Worm (Caenorhabditis elegans) whole organism, L3 larva: ENCODE measurements around the gene srz-60.

Experiments used
- R02D3.7 ChIP-seq: fragments of 150-350 bp; optimal IDR thresholded peaks from 2 replicates; lab custom pipeline; 2014; ENCODE audit warnings: missing biosample characterization, missing genetic modification characterization
- ama-1 ChIP-seq: fragments of 150-350 bp; optimal IDR thresholded peaks from 2 replicates; lab custom pipeline; 2018
- ceh-16 ChIP-seq: sonication (generic microtip); optimal IDR thresholded peaks from 2 replicates; lab custom pipeline; 2017; ENCODE audit warnings: missing biosample characterization, missing genetic modification characterization
- ceh-28 ChIP-seq: fragments of 150-350 bp; optimal IDR thresholded peaks from 2 replicates; lab custom pipeline; 2014; ENCODE audit warnings: missing biosample characterization, missing genetic modification reagents, missing genetic modification characterization
- ceh-82 ChIP-seq: fragments of 150-350 bp; optimal IDR thresholded peaks from 2 replicates; lab custom pipeline; 2014; ENCODE audit warnings: missing biosample characterization, missing genetic modification characterization
- ceh-9 ChIP-seq: sonication (generic microtip); optimal IDR thresholded peaks from 2 replicates; lab custom pipeline; 2018; ENCODE audit warnings: missing biosample characterization, missing genetic modification characterization
- egl-5 ChIP-seq: fragments of 150-350 bp; optimal IDR thresholded peaks from 2 replicates; lab custom pipeline; 2017; ENCODE audit warnings: missing biosample characterization, missing genetic modification reagents, missing genetic modification characterization, inconsistent platforms
- elt-1 ChIP-seq: fragments of 150-350 bp; optimal IDR thresholded peaks from 2 replicates; lab custom pipeline; 2014; ENCODE audit warnings: missing biosample characterization, missing genetic modification characterization
- elt-3 ChIP-seq, 3 experiments: fragments of 150-350 bp in 1 of 3; sonication (generic microtip) in 2 of 3; optimal IDR thresholded peaks; 2 replicates in 2 of 3; 4 replicates in 1 of 3; lab custom pipeline; 2014 to 2017; ENCODE audit warnings: missing biosample characterization in 3 of 3, missing genetic modification characterization in 3 of 3
- fos-1 ChIP-seq: fragments of 150-350 bp; optimal IDR thresholded peaks from 2 replicates; lab custom pipeline; 2014; ENCODE audit warnings: missing biosample characterization, missing genetic modification characterization
- jun-1 ChIP-seq: fragments of 150-350 bp; optimal IDR thresholded peaks from 2 replicates; lab custom pipeline; 2014; ENCODE audit warnings: missing biosample characterization, missing genetic modification reagents, missing genetic modification characterization
- lin-15B ChIP-seq: fragments of 150-350 bp; optimal IDR thresholded peaks from 2 replicates; lab custom pipeline; 2014; ENCODE audit warnings: missing biosample characterization, missing genetic modification characterization
- lin-39 ChIP-seq: fragments of 150-350 bp; optimal IDR thresholded peaks from 2 replicates; lab custom pipeline; 2018; ENCODE audit warnings: missing biosample characterization, missing genetic modification reagents, missing genetic modification characterization
- lsy-12 ChIP-seq: sonication (generic microtip); optimal IDR thresholded peaks from 2 replicates; lab custom pipeline; 2016; ENCODE audit warnings: mild to moderate bottlenecking, missing genetic modification characterization, missing compliant biosample characterization
- mdl-1 ChIP-seq: fragments of 150-350 bp; optimal IDR thresholded peaks from 2 replicates; lab custom pipeline; 2014; ENCODE audit warnings: missing biosample characterization, missing genetic modification characterization
- mml-1 ChIP-seq: fragments of 150-350 bp; sonication (generic microtip); optimal IDR thresholded peaks from 3 replicates; lab custom pipeline; 2014; ENCODE audit warnings: missing biosample characterization, missing genetic modification characterization
- nfya-1 ChIP-seq: sonication (generic microtip); optimal IDR thresholded peaks from 2 replicates; lab custom pipeline; 2017; ENCODE audit warnings: missing genetic modification characterization, mild to moderate bottlenecking, missing compliant biosample characterization, antibody characterized with exemption, moderate library complexity; ENCODE audit not compliant: insufficient read depth
- nhr-11 ChIP-seq: fragments of 150-350 bp; optimal IDR thresholded peaks from 2 replicates; lab custom pipeline; 2014; ENCODE audit warnings: missing biosample characterization, missing genetic modification characterization
- nhr-12 ChIP-seq: fragments of 150-350 bp; optimal IDR thresholded peaks from 2 replicates; lab custom pipeline; 2014; ENCODE audit warnings: missing biosample characterization, missing genetic modification characterization
- nhr-23 ChIP-seq: fragments of 150-350 bp; optimal IDR thresholded peaks from 2 replicates; lab custom pipeline; 2014; ENCODE audit warnings: missing biosample characterization, missing genetic modification reagents, missing genetic modification characterization
- nhr-43 ChIP-seq: sonication (generic microtip); optimal IDR thresholded peaks from 2 replicates; lab custom pipeline; 2016; ENCODE audit warnings: mild to moderate bottlenecking, missing genetic modification characterization, missing compliant biosample characterization; ENCODE audit not compliant: poor library complexity, severe bottlenecking
- nhr-76 ChIP-seq: fragments of 150-350 bp; sonication (generic microtip); optimal IDR thresholded peaks from 5 replicates; lab custom pipeline; 2014; ENCODE audit warnings: missing biosample characterization, missing genetic modification characterization
- nhr-77 ChIP-seq: fragments of 150-350 bp; optimal IDR thresholded peaks from 2 replicates; lab custom pipeline; 2014; ENCODE audit warnings: missing biosample characterization, missing genetic modification characterization
- pha-4 ChIP-seq: fragments of 150-350 bp; optimal IDR thresholded peaks from 2 replicates; lab custom pipeline; 2014; ENCODE audit warnings: missing biosample characterization, missing genetic modification reagents, missing genetic modification characterization
- pqm-1 ChIP-seq: fragments of 150-350 bp; optimal IDR thresholded peaks from 2 replicates; lab custom pipeline; 2017; ENCODE audit warnings: missing biosample characterization, missing genetic modification characterization, inconsistent platforms
- sea-2 ChIP-seq: fragments of 150-350 bp; sonication (generic microtip); optimal IDR thresholded peaks from 4 replicates; lab custom pipeline; 2014; ENCODE audit warnings: missing biosample characterization, missing genetic modification reagents, missing genetic modification characterization
- snpc-4 ChIP-seq: fragments of 150-350 bp; optimal IDR thresholded peaks from 2 replicates; lab custom pipeline; 2014; ENCODE audit warnings: missing biosample characterization, missing genetic modification characterization
- unc-39 ChIP-seq: sonication (generic microtip); optimal IDR thresholded peaks from 4 replicates; lab custom pipeline; 2017; ENCODE audit warnings: missing biosample characterization, missing genetic modification characterization
- unc-62 ChIP-seq: fragments of 150-350 bp; sonication (generic microtip); optimal IDR thresholded peaks from 4 replicates; lab custom pipeline; 2014; ENCODE audit warnings: missing biosample characterization, missing genetic modification reagents, missing genetic modification characterization
- zag-1 ChIP-seq: fragments of 150-350 bp; optimal IDR thresholded peaks from 2 replicates; lab custom pipeline; 2014; ENCODE audit warnings: missing biosample characterization, missing genetic modification characterization
- ztf-4 ChIP-seq: fragments of 150-350 bp; optimal IDR thresholded peaks from 2 replicates; lab custom pipeline; 2014; ENCODE audit warnings: missing biosample characterization, missing genetic modification characterization

srz-60 gene

DNA sequence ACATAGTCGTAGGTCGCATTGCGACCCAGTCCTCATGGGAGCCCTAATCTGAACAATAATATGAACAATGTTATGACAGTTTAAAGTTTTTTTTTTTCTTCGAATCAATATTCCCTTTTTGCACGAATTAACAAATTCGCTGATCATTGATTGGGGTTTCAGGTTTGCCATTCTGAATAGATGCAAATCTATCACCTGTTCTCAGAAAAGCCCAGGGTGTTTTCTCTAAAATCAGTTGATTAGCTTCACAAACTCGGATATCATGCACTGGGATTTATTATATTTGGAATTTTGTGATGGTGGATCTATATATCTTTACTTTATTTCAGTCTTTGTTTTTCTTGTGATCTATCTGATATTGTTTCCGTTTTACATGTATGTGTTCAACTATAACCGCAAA is 24.6 kb downstream of the srz-60 start, which contains the start of gene srz-23:
srz-23 (plus strand) TSS at position 263 of the 400 bp plus-strand sequence.
- TF ChIP-seq elt-3 (tag; optimal IDR thresholded peaks at IDR 0.05; lab: Kevin White, UChicago) = no peak
- TF ChIP-seq nhr-43 = no peak
- TF ChIP-seq nhr-77 (tag; lab: Kevin White, UChicago) = no peak
- TF ChIP-seq snpc-4 (tag; lab: Kevin White, UChicago) = no peak
- TF ChIP-seq mdl-1 (tag; lab: Kevin White, UChicago) = no peak
- TF ChIP-seq fos-1 (tag; lab: Kevin White, UChicago) = no peak
- no peak for TF ChIP-seq lin-39 (tag; lab: Kevin White, UChicago)

DNA sequence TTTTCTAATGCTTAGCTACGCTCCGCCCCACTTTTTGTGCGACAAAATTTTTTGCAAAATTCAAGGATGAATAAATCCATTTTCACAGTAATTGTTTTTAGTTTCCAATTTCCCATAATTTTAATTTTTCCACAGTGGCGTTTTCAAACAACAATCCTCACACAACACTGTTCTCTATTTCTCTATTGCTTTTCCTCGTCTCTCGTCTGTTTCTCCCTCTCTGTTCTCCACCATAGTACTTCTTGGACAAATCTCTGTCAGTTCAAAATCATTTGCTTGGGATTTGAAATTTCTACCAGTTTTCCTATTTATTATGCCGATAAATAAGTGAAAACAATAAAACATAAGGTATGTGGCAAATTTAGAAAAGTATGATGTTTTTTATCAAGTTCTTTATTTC is 34.6 kb downstream of the srz-60 start, which contains the start of gene F58E2.4:
F58E2.4 (plus strand) TSS at position 134 of the 400 bp plus-strand sequence.
- TF ChIP-seq ztf-4 (tag; lab: Kevin White, UChicago) = no peak

DNA sequence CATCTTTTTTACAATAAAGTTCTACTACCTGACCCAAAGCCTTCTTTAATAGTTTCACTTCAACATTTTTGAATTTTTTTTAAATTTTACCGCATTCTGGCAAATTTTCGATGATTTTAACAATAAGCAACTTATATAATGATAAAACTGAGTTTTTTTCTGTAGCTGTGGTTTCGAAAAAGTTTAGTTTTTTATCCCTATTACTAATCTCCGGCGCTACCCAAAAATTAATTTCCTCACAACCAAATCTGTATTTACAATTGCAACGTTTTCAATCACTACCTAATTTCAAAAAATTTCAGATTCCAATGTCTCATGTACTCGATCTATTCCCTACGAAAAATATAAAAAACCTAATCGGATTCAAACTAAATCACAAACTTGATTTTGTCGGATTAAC is 38.4 kb downstream of the srz-60 start, which contains the start of gene F58E2.3:
F58E2.3 (plus strand) TSS at position 301 of the 400 bp plus-strand sequence.
- no peak for TF ChIP-seq lin-15B (tag; lab: Kevin White, UChicago)
- no peak for TF ChIP-seq ceh-16
- no peak for TF ChIP-seq ceh-82
- no peak for TF ChIP-seq lsy-12 (tag; lab: Kevin White, UChicago)
- TF ChIP-seq R02D3.7 (tag; lab: Kevin White, UChicago) = no peak
- TF ChIP-seq nhr-11 (tag; lab: Kevin White, UChicago) = no peak
- TF ChIP-seq ceh-28 = no peak
- TF ChIP-seq mml-1 (tag; lab: Kevin White, UChicago) = no peak

DNA sequence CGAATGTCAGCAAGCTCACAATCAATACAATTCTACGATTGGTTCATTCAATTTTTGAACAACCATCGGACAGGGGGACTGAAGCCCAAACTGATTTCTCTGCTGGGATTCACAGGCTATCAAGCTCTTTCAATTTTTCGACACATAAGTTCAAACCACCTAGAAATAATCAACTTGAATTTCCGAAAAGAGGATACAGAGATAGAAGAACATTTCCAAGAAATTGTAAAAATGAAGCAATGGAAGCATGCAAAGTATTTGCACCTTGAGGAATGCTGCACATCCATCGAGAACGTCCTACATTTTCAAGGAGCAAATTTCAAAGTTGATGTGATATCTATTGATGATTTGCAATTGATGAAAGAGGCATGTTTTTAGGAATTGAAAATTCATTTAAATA is 39.1 kb downstream of the srz-60 start:
- TF ChIP-seq zag-1 (tag; lab: Kevin White, UChicago) (no peak), nhr-77 (tag; lab: Kevin White, UChicago) (no peak), egl-5 (no peak), ceh-9 (tag; lab: Kevin White, UChicago) (no peak)
- TF ChIP-seq, all 47 proteins: peak for 0

DNA sequence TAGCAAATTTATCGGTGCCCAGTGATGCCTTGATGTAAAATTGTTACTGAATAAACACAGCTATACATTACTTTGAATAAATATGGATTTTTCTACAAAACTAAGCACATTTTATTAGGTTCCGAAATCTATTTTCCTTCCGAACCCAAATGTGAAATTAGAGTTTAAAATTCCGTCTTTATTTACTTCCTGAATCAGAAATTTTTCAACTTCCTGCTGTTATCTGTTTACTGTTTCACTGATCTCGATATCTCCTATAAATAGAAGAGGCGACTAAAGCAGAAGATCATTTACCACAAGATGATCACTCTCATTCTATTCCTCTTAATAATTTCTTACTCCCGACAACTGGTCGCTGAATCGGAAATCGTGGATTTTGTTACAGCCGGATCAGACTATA is 41.0 kb downstream of the srz-60 start, which contains the start of gene F58E2.2:
F58E2.2 (plus strand) TSS at position 301 of the 400 bp plus-strand sequence.
- no peak for TF ChIP-seq sea-2 (GFP tag; lab: Kevin White, UChicago)
- TF ChIP-seq elt-1 = no peak
- no peak for TF ChIP-seq nfya-1 (tag; lab: Kevin White, UChicago)
- TF ChIP-seq nhr-23 (tag; lab: Kevin White, UChicago) = no peak
- TF ChIP-seq elt-3 (tag; optimal IDR thresholded peaks at IDR 0.05; lab: Kevin White, UChicago) = no peak
- TF ChIP-seq R02D3.7 (tag; lab: Kevin White, UChicago) = no peak
- TF ChIP-seq unc-39 (tag; lab: Kevin White, UChicago) = no peak
- no peak for TF ChIP-seq ceh-28
- TF ChIP-seq unc-62 (GFP tag; lab: Kevin White, UChicago) = no peak
- TF ChIP-seq nhr-12 (tag; lab: Kevin White, UChicago) = no peak
- no peak for TF ChIP-seq ama-1 (lab: Kevin White, UChicago)
- no peak for TF ChIP-seq mdl-1 (tag; lab: Kevin White, UChicago)
- TF ChIP-seq ceh-16 = no peak
- TF ChIP-seq pha-4 (tag; lab: Kevin White, UChicago) = no peak
- TF ChIP-seq nhr-76 (tag; lab: Kevin White, UChicago) = no peak

DNA sequence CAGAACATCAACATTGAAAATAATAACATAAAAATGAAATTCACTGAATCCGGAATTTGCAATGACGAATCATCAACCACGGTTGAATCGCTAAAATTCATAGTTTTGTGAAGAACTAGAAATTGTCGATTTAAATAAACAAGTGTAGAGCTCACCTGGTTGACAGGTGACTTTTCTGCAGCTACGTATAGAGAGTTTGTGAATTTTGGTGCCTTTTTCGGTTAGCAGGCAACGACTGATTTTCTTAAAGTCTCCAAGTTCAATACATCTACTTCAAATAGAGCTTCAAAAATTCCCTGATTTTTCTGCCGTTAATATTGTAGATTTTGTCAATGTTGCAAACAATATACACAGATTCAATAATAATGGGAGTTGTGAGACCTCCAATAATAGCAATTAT is 48.4 kb downstream of the srz-60 start, which contains the start of gene srz-69:
srz-69 (minus strand) TSS at position 101 of the 400 bp plus-strand sequence.
- TF ChIP-seq snpc-4 (tag; lab: Kevin White, UChicago) (no peak), pqm-1 (tag; lab: Kevin White, UChicago) (no peak), nfya-1 (tag; lab: Kevin White, UChicago) (no peak), jun-1 (tag; lab: Kevin White, UChicago) (no peak)
- TF ChIP-seq, all 47 proteins: peak for 0
